Worm (Caenorhabditis elegans): ENCODE results near the gene tftc-1.

ce11 chrIV:2388949-2389495 is 40.0 kb downstream of the tftc-1 start, which contains the start of gene trap-3:
- TF ChIP-seq mep-1 (tag; optimal IDR thresholded peaks at IDR 0.05) (peak; percentile 93), ztf-11 (tag; optimal IDR thresholded peaks at IDR 0.05) (peak; percentile 32), nhr-12 (tag; optimal IDR thresholded peaks at IDR 0.05) (peak; percentile 76), flh-1 (GFP tag; optimal IDR thresholded peaks at IDR 0.05) (no peak), unc-120 (tag; optimal IDR thresholded peaks at IDR 0.05; ENCODE audit: poor library complexity, severe bottlenecking) (peak; percentile 72)

Measured in whole organism, mixed stage, embryonic.